Fruit fly (Drosophila melanogaster): ENCODE results near the gene ATPsynepsilonL.
A peak's percentile ranks its signal among the peaks of the same experiment; 100 is the strongest.

- peak in 1 of 2 experiments; percentile 17 for TF ChIP-seq ss (GFP tag; optimal IDR thresholded peaks at IDR 0.05)
- TF ChIP-seq salr (GFP tag; optimal IDR thresholded peaks at IDR 0.05): peak; percentile 17 to 51
- TF ChIP-seq CG9139 (GFP tag; optimal IDR thresholded peaks at IDR 0.05): peak; percentile 11
- peak; percentile 54 for TF ChIP-seq Hr39 (GFP tag; optimal IDR thresholded peaks at IDR 0.05)
- peak; percentile 74 for TF ChIP-seq pdm3 (GFP tag; optimal IDR thresholded peaks at IDR 0.05)
- TF ChIP-seq vri (GFP tag; optimal IDR thresholded peaks at IDR 0.05): peak; percentile 50
- TF ChIP-seq Sox15 (GFP tag; optimal IDR thresholded peaks at IDR 0.05): peak; percentile 38
- TF ChIP-seq eg (GFP tag; IDR thresholded peaks at IDR 0.05): peak; percentile 90
- TF ChIP-seq CG6163 (GFP tag; IDR thresholded peaks at IDR 0.05): peak; percentile 84
Measured at dm6 chr3R:10079267-10079987, 42.1 kb upstream of the ATPsynepsilonL start.
